Worm (Caenorhabditis elegans): ENCODE results near the gene srx-122.

DNA sequence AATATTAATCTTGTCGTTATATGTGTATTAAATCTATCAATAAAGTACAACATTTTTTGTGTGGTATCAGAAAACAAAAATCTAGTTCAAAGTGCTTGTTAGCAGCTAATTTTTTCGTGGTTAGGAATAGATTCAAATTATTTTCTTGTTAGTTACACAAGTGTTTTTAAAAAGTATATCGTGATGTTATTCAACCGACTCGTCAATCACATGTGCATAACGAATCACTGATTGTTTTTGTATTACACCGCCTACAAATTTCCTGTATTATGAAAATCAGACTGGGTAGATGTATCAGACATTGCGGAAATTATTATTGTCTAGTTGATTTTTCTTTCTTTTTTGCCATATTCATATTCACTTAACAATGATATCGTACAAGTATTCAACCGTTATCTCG lies 14.7 kb downstream of the srx-122 start, which contains the start of gene str-64:
- no peak for TF ChIP-seq flt-1 (GFP tag; IDR thresholded peaks at IDR 0.05)
- no peak for TF ChIP-seq cog-1 (tag; optimal IDR thresholded peaks at IDR 0.05)
- TF ChIP-seq med-1 (GFP tag; optimal IDR thresholded peaks at IDR 0.05; ENCODE audit: insufficient read depth) = no peak
- TF ChIP-seq ref-1 (GFP tag; conservative IDR thresholded peaks at IDR 0.05) = no peak

Measured in whole organism, midembryonic.